Worm (Caenorhabditis elegans) whole organism, L4 larva: ENCODE measurements around the gene aex-4.

ENCODE experiments used
- F10B5.3 ChIP-seq: sonication (generic microtip); optimal IDR thresholded peaks from 2 replicates; lab custom pipeline; 2016; ENCODE audit warnings: mild to moderate bottlenecking, missing genetic modification characterization, missing compliant biosample characterization
- R02D3.7 ChIP-seq: fragments of 150-350 bp; sonication (generic microtip); optimal IDR thresholded peaks from 3 replicates; lab custom pipeline; 2014; ENCODE audit warnings: missing biosample characterization, missing genetic modification characterization
- Y105C5A.15 ChIP-seq: fragments of 200-800 bp; sonication (Bioruptor generic); IDR thresholded peaks from 2 replicates; pipeline ENCODE4 v1.3.6; 2022; ENCODE audit warnings: missing genetic modification characterization, missing compliant biosample characterization
- ZK546.5 ChIP-seq, 2 experiments: sonication (generic microtip); optimal IDR thresholded peaks; 2 replicates each; lab custom pipeline; 2017; ENCODE audit warnings: missing biosample characterization in 2 of 2, missing genetic modification characterization in 2 of 2
- aha-1 ChIP-seq: fragments of 150-350 bp; peaks from one replicate; lab custom pipeline; 2014; ENCODE audit warnings: missing biosample characterization, missing genetic modification characterization
- aly-2 ChIP-seq: sonication (generic microtip); optimal IDR thresholded peaks from 2 replicates; lab custom pipeline; 2018; ENCODE audit warnings: missing biosample characterization, missing genetic modification characterization
- attf-4 ChIP-seq: sonication (generic microtip); optimal IDR thresholded peaks from 3 replicates; lab custom pipeline; 2017; ENCODE audit warnings: missing biosample characterization, missing genetic modification characterization
- ceh-20 ChIP-seq: fragments of 200-800 bp; sonication (Bioruptor generic); IDR thresholded peaks from 2 replicates; pipeline ENCODE4 v1.3.6; 2022; ENCODE audit warnings: missing genetic modification reagents, missing genetic modification characterization, missing compliant biosample characterization
- ceh-28 ChIP-seq: fragments of 150-350 bp; optimal IDR thresholded peaks from 2 replicates; lab custom pipeline; 2014; ENCODE audit warnings: missing biosample characterization, missing genetic modification reagents, missing genetic modification characterization
- ceh-44 ChIP-seq: fragments of 200-800 bp; sonication (Bioruptor generic); IDR thresholded peaks from 2 replicates; pipeline ENCODE4 v1.3.6; 2022; ENCODE audit warnings: missing genetic modification reagents, missing genetic modification characterization, missing compliant biosample characterization
- daf-16 ChIP-seq, 3 experiments: sonication (generic microtip); optimal IDR thresholded peaks; 2 replicates each; lab custom pipeline; 2016 to 2017; ENCODE audit warnings: missing genetic modification characterization in 3 of 3, missing genetic modification reagents in 3 of 3, mild to moderate bottlenecking in 2 of 3, missing compliant biosample characterization in 2 of 3, missing biosample characterization in 1 of 3, moderate library complexity in 1 of 3
- daf-8 ChIP-seq: fragments of 200-800 bp; sonication (Bioruptor generic); IDR thresholded peaks from 2 replicates; pipeline ENCODE4 v1.3.6; 2022; ENCODE audit warnings: missing genetic modification characterization, missing compliant biosample characterization
- dve-1 ChIP-seq: sonication (generic microtip); optimal IDR thresholded peaks from 2 replicates; lab custom pipeline; 2017; ENCODE audit warnings: antibody characterized with exemption, mild to moderate bottlenecking, missing genetic modification characterization, missing compliant biosample characterization; ENCODE audit not compliant: insufficient read depth
- fos-1 ChIP-seq: fragments of 150-350 bp; optimal IDR thresholded peaks from 2 replicates; lab custom pipeline; 2014; ENCODE audit warnings: missing biosample characterization, missing genetic modification characterization
- gei-8 ChIP-seq: fragments of 200-800 bp; sonication (Bioruptor generic); optimal IDR thresholded peaks from 2 replicates; lab custom pipeline; 2018; ENCODE audit warnings: mild to moderate bottlenecking, missing genetic modification characterization, missing compliant biosample characterization
- hif-1 ChIP-seq, 2 experiments: sonication (generic microtip); optimal IDR thresholded peaks; 2 replicates each; lab custom pipeline; 2016 to 2017; ENCODE audit warnings: missing compliant biosample characterization in 2 of 2, missing genetic modification characterization in 2 of 2, missing genetic modification reagents in 2 of 2, missing genotype in 2 of 2, mild to moderate bottlenecking in 1 of 2
- hlh-11 ChIP-seq: fragments of 200-800 bp; sonication (Bioruptor generic); optimal IDR thresholded peaks from 2 replicates; lab custom pipeline; 2018; ENCODE audit warnings: mild to moderate bottlenecking, missing genetic modification characterization, missing compliant biosample characterization
- lin-29 ChIP-seq: fragments of 200-800 bp; sonication (Bioruptor generic); IDR thresholded peaks from 2 replicates; pipeline ENCODE4 v1.3.6; 2022; ENCODE audit warnings: missing genetic modification reagents, missing genetic modification characterization, missing compliant biosample characterization
- lir-3 ChIP-seq: sonication (generic microtip); optimal IDR thresholded peaks from 2 replicates; lab custom pipeline; 2016; ENCODE audit warnings: mild to moderate bottlenecking, missing genetic modification characterization, missing compliant biosample characterization
- madf-5 ChIP-seq, 2 experiments: fragments of 200-800 bp; sonication (Bioruptor generic); IDR thresholded peaks; 2 replicates each; pipeline ENCODE4 v1.3.6; 2022; ENCODE audit warnings: missing compliant biosample characterization in 2 of 2, missing genetic modification characterization in 2 of 2
- madf-9 ChIP-seq: fragments of 200-800 bp; sonication (Bioruptor generic); conservative IDR thresholded peaks from 2 replicates; pipeline ENCODE4 v1.3.6; 2022; ENCODE audit warnings: missing genetic modification reagents, missing genetic modification characterization, missing compliant biosample characterization
- mdl-1 ChIP-seq, 2 experiments: fragments of 150-350 bp in 1 of 2; sonication (generic microtip) in 1 of 2; optimal IDR thresholded peaks; 2 replicates each; lab custom pipeline; 2014 to 2017; ENCODE audit warnings: missing biosample characterization in 2 of 2, missing genetic modification characterization in 2 of 2
- mep-1 ChIP-seq: fragments of 150-350 bp; sonication (generic microtip); optimal IDR thresholded peaks from 3 replicates; lab custom pipeline; 2014; ENCODE audit warnings: missing biosample characterization, missing genetic modification characterization
- nhr-102 ChIP-seq: sonication (generic microtip); optimal IDR thresholded peaks from 2 replicates; lab custom pipeline; 2016; ENCODE audit warnings: mild to moderate bottlenecking, missing genetic modification characterization, moderate library complexity, missing compliant biosample characterization
- nhr-11 ChIP-seq: fragments of 150-350 bp; optimal IDR thresholded peaks from 2 replicates; lab custom pipeline; 2014; ENCODE audit warnings: missing biosample characterization, missing genetic modification characterization
- nhr-28 ChIP-seq: fragments of 150-350 bp; optimal IDR thresholded peaks from 2 replicates; lab custom pipeline; 2014; ENCODE audit warnings: missing biosample characterization, missing genetic modification characterization
- nhr-76 ChIP-seq: fragments of 150-350 bp; optimal IDR thresholded peaks from 2 replicates; lab custom pipeline; 2014; ENCODE audit warnings: missing biosample characterization, missing genetic modification characterization
- nhr-77 ChIP-seq: fragments of 150-350 bp; optimal IDR thresholded peaks from 2 replicates; lab custom pipeline; 2014; ENCODE audit warnings: missing biosample characterization, missing genetic modification characterization
- php-3 ChIP-seq: fragments of 200-800 bp; sonication (Bioruptor generic); IDR thresholded peaks from 2 replicates; pipeline ENCODE4 v1.3.6; 2022; ENCODE audit warnings: missing genetic modification reagents, missing genetic modification characterization, missing compliant biosample characterization
- set-16 ChIP-seq: fragments of 200-800 bp; sonication (Bioruptor generic); IDR thresholded peaks from 2 replicates; pipeline ENCODE4 v1.3.6; 2022; ENCODE audit warnings: missing genetic modification reagents, missing genetic modification characterization, missing compliant biosample characterization
- snpc-4 ChIP-seq: fragments of 150-350 bp; optimal IDR thresholded peaks from 2 replicates; lab custom pipeline; 2014; ENCODE audit warnings: missing biosample characterization, missing genetic modification characterization
- spr-1 ChIP-seq: sonication (generic microtip); optimal IDR thresholded peaks from 2 replicates; lab custom pipeline; 2016; ENCODE audit warnings: mild to moderate bottlenecking, missing genetic modification characterization, missing compliant biosample characterization
- tra-1 ChIP-seq: fragments of 200-800 bp; sonication (Bioruptor generic); IDR thresholded peaks from 2 replicates; pipeline ENCODE4 v1.3.6; 2022; ENCODE audit warnings: missing genetic modification reagents, missing genetic modification characterization, missing compliant biosample characterization
- unc-62 ChIP-seq, 3 experiments: fragments of 150-350 bp in 1 of 3; sonication (generic microtip); optimal IDR thresholded peaks in 2 of 3; peaks in 1 of 3; 1 replicate in 1 of 3; 2 replicates in 2 of 3; lab custom pipeline; 2014 to 2017; ENCODE audit warnings: missing biosample characterization in 3 of 3, missing genetic modification characterization in 3 of 3, missing genetic modification reagents in 3 of 3, missing genotype in 1 of 3
- vab-7 ChIP-seq: fragments of 200-800 bp; sonication (Bioruptor generic); IDR thresholded peaks from 2 replicates; pipeline ENCODE4 v1.3.6; 2022; ENCODE audit warnings: missing genetic modification reagents, missing genetic modification characterization, missing compliant biosample characterization
- zag-1 ChIP-seq: fragments of 150-350 bp; optimal IDR thresholded peaks from 2 replicates; lab custom pipeline; 2014; ENCODE audit warnings: missing biosample characterization, missing genetic modification characterization
- zfp-3 ChIP-seq: fragments of 200-800 bp; sonication (Bioruptor generic); conservative IDR thresholded peaks from 2 replicates; pipeline ENCODE4 v1.3.6; 2022; ENCODE audit warnings: missing genetic modification reagents, missing genetic modification characterization, missing compliant biosample characterization
- ztf-11 ChIP-seq: fragments of 150-350 bp; optimal IDR thresholded peaks from 2 replicates; lab custom pipeline; 2014; ENCODE audit warnings: missing biosample characterization, missing genetic modification characterization
- ztf-7 ChIP-seq: fragments of 150-350 bp; optimal IDR thresholded peaks from 2 replicates; lab custom pipeline; 2014; ENCODE audit warnings: missing biosample characterization, missing genetic modification characterization

The aex-4 gene

ce11 chrX:3727274-3727673 is 1.8 kb upstream of the aex-4 start, which contains the start of gene nlp-1:
Gene nlp-1, plus strand, starts transcription at chrX:3727574.
- TF ChIP-seq tra-1 (GFP tag; lab: Robert Waterston, UW) (no peak), zfp-3 (GFP tag; lab: Robert Waterston, UW) (no peak), mep-1 (tag; lab: Kevin White, UChicago) (no peak), aha-1 (tag; lab: Kevin White, UChicago) (no peak), F10B5.3 (tag; lab: Kevin White, UChicago) (no peak), hif-1 (tag; optimal IDR thresholded peaks at IDR 0.05; lab: Kevin White, UChicago) (no peak), ztf-11 (tag; lab: Kevin White, UChicago) (no peak), ZK546.5 (tag; optimal IDR thresholded peaks at IDR 0.05; lab: Kevin White, UChicago) (no peak), nhr-11 (tag; lab: Kevin White, UChicago) (no peak), madf-5 (GFP tag; IDR thresholded peaks at IDR 0.05; lab: Robert Waterston, UW) (no peak), ztf-7 (tag; lab: Kevin White, UChicago) (no peak), lin-29 (no peak), aly-2 (no peak), nhr-102 (tag; lab: Kevin White, UChicago) (no peak), nhr-76 (tag; lab: Kevin White, UChicago) (no peak), lir-3 (tag; lab: Kevin White, UChicago) (no peak), gei-8 (GFP tag; lab: Kevin White, UChicago) (no peak)

ce11 chrX:3733321-3733720 is 4.2 kb downstream of the aex-4 start:
- TF ChIP-seq daf-16 (GFP tag; optimal IDR thresholded peaks at IDR 0.05; lab: Kevin White, UChicago) (peak in 1 of 2 experiments; percentile 54), daf-16 (tag; optimal IDR thresholded peaks at IDR 0.05; lab: Kevin White, UChicago) (no peak), mdl-1 (tag; optimal IDR thresholded peaks at IDR 0.05; lab: Kevin White, UChicago) (no peak), unc-62 (GFP tag; optimal IDR thresholded peaks at IDR 0.05 in 1 of 2; lab: Kevin White, UChicago) (peak in 1 of 2 experiments; percentile 21), unc-62 (tag; optimal IDR thresholded peaks at IDR 0.05; lab: Kevin White, UChicago) (no peak), vab-7 (0 out of 2 replicates have a peak, but pooled peaks have one; percentile 15), set-16 (GFP tag; lab: Robert Waterston, UW) (peak; percentile 91), tra-1 (GFP tag; lab: Robert Waterston, UW) (peak; percentile 15; the same call in 1 of the 2 replicates), ceh-20 (GFP tag; lab: Robert Waterston, UW) (no peak), hlh-11 (tag; lab: Kevin White, UChicago) (peak; percentile 50)

ce11 chrX:3733732-3734131 is 4.7 kb downstream of the aex-4 start, which contains the start of gene tag-18:
Gene tag-18, minus strand, starts transcription at chrX:3734036.
- TF ChIP-seq R02D3.7 (tag; lab: Kevin White, UChicago) (no peak), Y105C5A.15 (GFP tag; lab: Robert Waterston, UW) (no peak), zag-1 (no peak), madf-9 (GFP tag; lab: Robert Waterston, UW) (no peak), mdl-1 (tag; optimal IDR thresholded peaks at IDR 0.05; lab: Kevin White, UChicago) (no peak), php-3 (GFP tag; lab: Robert Waterston, UW) (no peak)

ce11 chrX:3738617-3739016 is 9.5 kb downstream of the aex-4 start:
- TF ChIP-seq snpc-4 (tag; lab: Kevin White, UChicago), result no peak
- TF ChIP-seq fos-1 (tag; lab: Kevin White, UChicago), result no peak
- TF ChIP-seq ceh-44 (GFP tag; lab: Robert Waterston, UW), result no peak

ce11 chrX:3742223-3742622 is 13.1 kb downstream of the aex-4 start, which contains the start of gene fkh-2:
Gene fkh-2, minus strand, starts transcription at chrX:3742323.
- TF ChIP-seq attf-4 (tag; lab: Kevin White, UChicago) (no peak), nhr-77 (tag; lab: Kevin White, UChicago) (no peak), nhr-28 (tag; lab: Kevin White, UChicago) (no peak), madf-9 (GFP tag; lab: Robert Waterston, UW) (no peak), spr-1 (tag; lab: Kevin White, UChicago) (no peak), F10B5.3 (tag; lab: Kevin White, UChicago) (no peak), ceh-28 (tag; lab: Kevin White, UChicago) (no peak), madf-5 (GFP tag; IDR thresholded peaks at IDR 0.05; lab: Robert Waterston, UW) (no peak), dve-1 (no peak), gei-8 (GFP tag; lab: Kevin White, UChicago) (no peak), zag-1 (no peak), ZK546.5 (tag; optimal IDR thresholded peaks at IDR 0.05; lab: Kevin White, UChicago) (no peak), Y105C5A.15 (GFP tag; lab: Robert Waterston, UW) (no peak), daf-8 (no peak)
